Fruit fly (Drosophila melanogaster) whole organism, embryonic: ENCODE measurements around the gene blot.

Experiments
- Aef1 ChIP-seq: fragments of 200-800 bp; sonication (Bioruptor generic); IDR thresholded peaks from 3 replicates; pipeline ENCODE4 v1.3.6; 2022; ENCODE audit warnings: missing biosample characterization, missing genetic modification characterization
- Asciz ChIP-seq: fragments of 200-800 bp; sonication (Bioruptor generic); optimal IDR thresholded peaks from 2 replicates; lab custom pipeline; 2017; ENCODE audit warnings: missing biosample characterization, mild to moderate bottlenecking, missing genetic modification characterization, missing genetic modification reagents
- Atf6 ChIP-seq: fragments of 200-800 bp; sonication (Bioruptor generic); IDR thresholded peaks from 2 replicates; pipeline ENCODE4 v1.3.6; 2022; ENCODE audit warnings: missing biosample characterization, missing genetic modification characterization
- CG12744 ChIP-seq: fragments of 200-800 bp; sonication (Bioruptor generic); optimal IDR thresholded peaks from 2 replicates; lab custom pipeline; 2016; ENCODE audit warnings: missing biosample characterization, missing genetic modification characterization
- CG15479 ChIP-seq: fragments of 200-800 bp; sonication (Bioruptor generic); optimal IDR thresholded peaks from 3 replicates; lab custom pipeline; 2019; ENCODE audit warnings: missing biosample characterization, mild to moderate bottlenecking, missing genetic modification characterization, moderate library complexity
- CG2202 ChIP-seq: fragments of 200-800 bp; sonication (Bioruptor generic); optimal IDR thresholded peaks from 2 replicates; lab custom pipeline; 2018; ENCODE audit warnings: missing biosample characterization, mild to moderate bottlenecking, missing genetic modification characterization
- CG2889 ChIP-seq: fragments of 200-800 bp; sonication (Bioruptor generic); IDR thresholded peaks from 3 replicates; pipeline ENCODE4 v1.3.6; 2022; ENCODE audit warnings: missing biosample characterization, missing genetic modification characterization
- CG3065 ChIP-seq: fragments of 200-800 bp; sonication (Bioruptor generic); optimal IDR thresholded peaks from 2 replicates; lab custom pipeline; 2016; ENCODE audit warnings: missing biosample characterization, missing genetic modification characterization
- CG32532 ChIP-seq: fragments of 200-800 bp; sonication (Bioruptor generic); IDR thresholded peaks from 2 replicates; pipeline ENCODE4 v1.3.6; 2022; ENCODE audit warnings: missing biosample characterization, missing genetic modification characterization
- CG6683 ChIP-seq: fragments of 200-800 bp; sonication (Bioruptor generic); optimal IDR thresholded peaks from 2 replicates; lab custom pipeline; 2017; ENCODE audit warnings: missing biosample characterization, mild to moderate bottlenecking, missing genetic modification characterization, missing genetic modification reagents
- CG6765 ChIP-seq: fragments of 200-800 bp; sonication (Bioruptor generic); optimal IDR thresholded peaks from 3 replicates; lab custom pipeline; 2017; ENCODE audit warnings: missing biosample characterization, mild to moderate bottlenecking, missing genetic modification characterization
- CG7928 ChIP-seq: fragments of 200-800 bp; sonication (Bioruptor generic); optimal IDR thresholded peaks from 2 replicates; lab custom pipeline; 2017; ENCODE audit warnings: missing biosample characterization, mild to moderate bottlenecking, missing genetic modification characterization
- CG8359 ChIP-seq: fragments of 200-800 bp; sonication (Bioruptor generic); optimal IDR thresholded peaks from 2 replicates; lab custom pipeline; 2017; ENCODE audit warnings: missing biosample characterization, mild to moderate bottlenecking, missing genetic modification characterization, borderline replicate concordance
- CG9817 ChIP-seq: fragments of 200-800 bp; sonication (Bioruptor generic); optimal IDR thresholded peaks from 2 replicates; lab custom pipeline; 2018; ENCODE audit warnings: missing biosample characterization, mild to moderate bottlenecking, missing genetic modification characterization, moderate library complexity
- CHES-1-like ChIP-seq: fragments of 200-800 bp; sonication (Bioruptor generic); optimal IDR thresholded peaks from 2 replicates; lab custom pipeline; 2016; ENCODE audit warnings: missing biosample characterization, missing genetic modification characterization
- CTCF ChIP-seq: fragments of 200-800 bp; sonication (Bioruptor generic); optimal IDR thresholded peaks from 2 replicates; lab custom pipeline; 2017; ENCODE audit warnings: missing biosample characterization, mild to moderate bottlenecking, missing genetic modification characterization, moderate library complexity
- CrebB ChIP-seq: fragments of 200-800 bp; sonication (Bioruptor generic); optimal IDR thresholded peaks from 3 replicates; lab custom pipeline; 2018; ENCODE audit warnings: missing biosample characterization, mild to moderate bottlenecking, missing genetic modification characterization
- D19A ChIP-seq: fragments of 200-800 bp; optimal IDR thresholded peaks from 3 replicates; lab custom pipeline; 2019; ENCODE audit warnings: missing biosample characterization, mild to moderate bottlenecking, missing genetic modification characterization, moderate library complexity
- Drgx ChIP-seq: fragments of 200-800 bp; sonication (Bioruptor generic); IDR thresholded peaks from 2 replicates; pipeline ENCODE4 v1.3.6; 2022; ENCODE audit warnings: missing biosample characterization, missing genetic modification characterization
- GATAe ChIP-seq: fragments of 200-800 bp; sonication (Bioruptor generic); conservative IDR thresholded peaks from 2 replicates; pipeline ENCODE4 v1.3.6; 2022; ENCODE audit warnings: missing biosample characterization, missing genetic modification characterization
- Gug ChIP-seq: fragments of 200-800 bp; sonication (Bioruptor generic); IDR thresholded peaks from 4 replicates; pipeline ENCODE4 v1.3.6; 2022; ENCODE audit warnings: missing biosample characterization, missing genetic modification characterization
- HLHmδ ChIP-seq: fragments of 200-800 bp; sonication (Bioruptor generic); optimal IDR thresholded peaks from 2 replicates; lab custom pipeline; 2018; ENCODE audit warnings: missing biosample characterization, mild to moderate bottlenecking, missing genetic modification characterization, moderate library complexity
- MTF-1 ChIP-seq: fragments of 200-800 bp; sonication (Bioruptor generic); optimal IDR thresholded peaks from 2 replicates; lab custom pipeline; 2018; ENCODE audit warnings: missing biosample characterization, mild to moderate bottlenecking, missing genetic modification characterization, borderline replicate concordance
- Mes4 ChIP-seq: fragments of 200-800 bp; sonication (Bioruptor generic); optimal IDR thresholded peaks from 2 replicates; lab custom pipeline; 2016; ENCODE audit warnings: missing biosample characterization, missing genetic modification characterization
- NC2β ChIP-seq: fragments of 200-800 bp; sonication (Bioruptor generic); optimal IDR thresholded peaks from 2 replicates; lab custom pipeline; 2016; ENCODE audit warnings: missing biosample characterization, missing genetic modification characterization
- Nf-YB ChIP-seq: fragments of 200-800 bp; sonication (Bioruptor generic); optimal IDR thresholded peaks from 3 replicates; lab custom pipeline; 2019; ENCODE audit warnings: missing biosample characterization, mild to moderate bottlenecking, missing genetic modification characterization, moderate library complexity
- NfI ChIP-seq: fragments of 200-800 bp; sonication (Bioruptor generic); optimal IDR thresholded peaks from 3 replicates; lab custom pipeline; 2018; ENCODE audit warnings: missing biosample characterization, mild to moderate bottlenecking, missing genetic modification characterization, moderate library complexity
- Optix ChIP-seq: fragments of 200-800 bp; sonication (Bioruptor generic); IDR thresholded peaks from 3 replicates; pipeline ENCODE4 v1.3.6; 2022; ENCODE audit warnings: missing biosample characterization, missing genetic modification characterization
- Ravus ChIP-seq: fragments of 200-800 bp; sonication (Bioruptor generic); IDR thresholded peaks from 2 replicates; pipeline ENCODE4 v1.3.6; 2022; ENCODE audit warnings: missing biosample characterization, missing genetic modification characterization
- Sry-β ChIP-seq: fragments of 200-800 bp; sonication (Bioruptor generic); optimal IDR thresholded peaks from 2 replicates; lab custom pipeline; 2018; ENCODE audit warnings: missing biosample characterization, mild to moderate bottlenecking, missing genetic modification characterization, moderate library complexity
- Usf ChIP-seq: fragments of 200-800 bp; sonication (Bioruptor generic); optimal IDR thresholded peaks from 2 replicates; lab custom pipeline; 2017; ENCODE audit warnings: missing genotype, missing biosample characterization, missing genetic modification characterization
- abd-A ChIP-seq: fragments of 200-800 bp; sonication (Bioruptor generic); optimal IDR thresholded peaks from 3 replicates; lab custom pipeline; 2019; ENCODE audit warnings: missing biosample characterization, mild to moderate bottlenecking, missing genetic modification characterization, moderate library complexity
- aop ChIP-seq: fragments of 200-800 bp; sonication (Bioruptor generic); IDR thresholded peaks from 2 replicates; pipeline ENCODE4 v1.3.6; 2022; ENCODE audit warnings: missing biosample characterization, missing genetic modification characterization
- ara ChIP-seq: fragments of 200-800 bp; sonication (Bioruptor generic); IDR thresholded peaks from 2 replicates; pipeline ENCODE4 v1.3.6; 2022; ENCODE audit warnings: missing biosample characterization, missing genetic modification characterization
- ash1 ChIP-seq: fragments of 200-800 bp; sonication (Bioruptor generic); optimal IDR thresholded peaks from 2 replicates; lab custom pipeline; 2018; ENCODE audit warnings: missing biosample characterization, mild to moderate bottlenecking, missing genetic modification characterization
- crc ChIP-seq: fragments of 200-800 bp; sonication (Bioruptor generic); optimal IDR thresholded peaks from 2 replicates; lab custom pipeline; 2016; ENCODE audit warnings: missing biosample characterization, missing genetic modification characterization
- cwo ChIP-seq: fragments of 200-800 bp; sonication (Bioruptor generic); optimal IDR thresholded peaks from 3 replicates; lab custom pipeline; 2017; ENCODE audit warnings: missing biosample characterization, missing genetic modification characterization, mild to moderate bottlenecking, moderate library complexity, missing genetic modification reagents
- danr ChIP-seq: fragments of 200-800 bp; sonication (Bioruptor generic); IDR thresholded peaks from 2 replicates; pipeline ENCODE4 v1.3.6; 2022; ENCODE audit warnings: missing biosample characterization, missing genetic modification characterization
- eve ChIP-seq, 2 experiments: fragments of >200 bp; optimal IDR thresholded peaks; 2 replicates each; lab custom pipeline; 2017; ENCODE audit warnings: missing biosample characterization in 2 of 2, missing genetic modification characterization in 2 of 2
- ftz-f1 ChIP-seq: fragments of 200-800 bp; sonication (Bioruptor generic); optimal IDR thresholded peaks from 2 replicates; lab custom pipeline; 2016; ENCODE audit warnings: missing biosample characterization, missing genetic modification characterization
- kni ChIP-seq: fragments of 200-800 bp; sonication (Bioruptor generic); optimal IDR thresholded peaks from 3 replicates; lab custom pipeline; 2017; ENCODE audit warnings: mild to moderate bottlenecking, missing biosample characterization, missing genetic modification reagents, missing genetic modification characterization
- luna ChIP-seq: fragments of 200-800 bp; sonication (Bioruptor generic); optimal IDR thresholded peaks from 2 replicates; lab custom pipeline; 2016; ENCODE audit warnings: missing biosample characterization, missing genetic modification characterization
- repo ChIP-seq: fragments of 200-800 bp; sonication (Bioruptor generic); optimal IDR thresholded peaks from 2 replicates; lab custom pipeline; 2016; ENCODE audit warnings: missing biosample characterization, missing genetic modification characterization
- run ChIP-seq: fragments of 200-800 bp; sonication (Bioruptor generic); optimal IDR thresholded peaks from 3 replicates; lab custom pipeline; 2018; ENCODE audit warnings: missing biosample characterization, mild to moderate bottlenecking, missing genetic modification characterization
- scrt ChIP-seq: fragments of 200-800 bp; sonication (Bioruptor generic); optimal IDR thresholded peaks from 2 replicates; lab custom pipeline; 2018; ENCODE audit warnings: missing biosample characterization, mild to moderate bottlenecking, missing genetic modification characterization, moderate library complexity
- slp2 ChIP-seq: fragments of 200-800 bp; sonication (Bioruptor generic); optimal IDR thresholded peaks from 2 replicates; lab custom pipeline; 2016; ENCODE audit warnings: missing biosample characterization, missing genetic modification characterization
- sqz ChIP-seq: fragments of 200-800 bp; sonication (Bioruptor generic); optimal IDR thresholded peaks from 3 replicates; lab custom pipeline; 2018; ENCODE audit warnings: missing biosample characterization, mild to moderate bottlenecking, missing genetic modification characterization
- tna ChIP-seq: fragments of 200-800 bp; sonication (Bioruptor generic); IDR thresholded peaks from 2 replicates; pipeline ENCODE4 v1.3.6; 2022; ENCODE audit warnings: missing biosample characterization, missing genetic modification characterization; ENCODE audit not compliant: partially characterized antibody
- unpg ChIP-seq: fragments of 200-800 bp; sonication (Bioruptor generic); optimal IDR thresholded peaks from 3 replicates; lab custom pipeline; 2018; ENCODE audit warnings: missing biosample characterization, mild to moderate bottlenecking, missing genetic modification characterization, moderate library complexity
- usp ChIP-seq: fragments of >200 bp; optimal IDR thresholded peaks from 2 replicates; lab custom pipeline; 2017; ENCODE audit warnings: missing biosample characterization, missing genetic modification characterization
- z ChIP-seq: fragments of 200-800 bp; sonication (Bioruptor generic); IDR thresholded peaks from 3 replicates; pipeline ENCODE4 v1.3.6; 2022; ENCODE audit warnings: missing biosample characterization, missing genetic modification characterization

Gene blot

DNA sequence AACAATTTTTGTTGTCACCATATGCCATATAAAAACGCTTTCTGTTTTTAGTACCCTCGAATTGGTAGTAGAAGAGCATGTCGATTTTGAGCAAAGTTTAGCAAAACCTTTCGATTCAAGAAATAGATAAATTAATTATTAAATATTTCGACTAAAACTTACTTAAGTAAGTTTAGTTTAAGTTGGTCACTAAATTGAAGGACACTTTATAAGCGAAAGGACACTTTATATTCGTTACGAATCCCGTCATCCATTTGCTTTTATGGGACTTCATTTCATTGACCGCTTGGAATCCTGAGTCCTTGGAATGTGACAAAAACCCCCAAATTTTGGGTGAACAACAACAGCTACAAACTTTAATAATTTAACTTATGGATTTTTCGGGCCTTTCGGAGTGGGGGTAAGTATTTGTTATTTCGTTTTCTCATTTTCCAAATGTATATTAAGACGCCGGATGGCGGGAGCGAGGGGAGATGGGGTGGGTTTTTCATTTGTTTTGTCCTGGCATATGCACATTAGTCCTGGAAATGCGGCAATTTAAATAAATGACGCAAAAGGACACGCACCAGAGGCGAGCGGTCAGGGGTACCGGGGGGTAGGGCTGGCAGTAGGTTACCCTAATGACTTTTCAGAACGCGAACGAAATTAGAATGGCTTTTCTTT is 37.7 kb upstream of the blot start (continued):
- TF ChIP-seq CG15479 (GFP tag; lab: Kevin White, UChicago) (no peak), luna (GFP tag; lab: Kevin White, UChicago) (no peak), kni (GFP tag; lab: Kevin White, UChicago) (no peak), tna (GFP tag; lab: Robert Waterston, UW) (no peak), run (tag; lab: Kevin White, UChicago) (no peak), CG7928 (no peak), danr (GFP tag; lab: Robert Waterston, UW) (no peak), z (GFP tag; lab: Robert Waterston, UW) (no peak), scrt (no peak), CrebB (tag; lab: Kevin White, UChicago) (no peak), Usf (GFP tag; lab: Kevin White, UChicago) (no peak), Ravus (GFP tag; lab: Robert Waterston, UW) (no peak), CG2202 (tag; lab: Kevin White, UChicago) (no peak), Aef1 (GFP tag; lab: Robert Waterston, UW) (no peak), Asciz (GFP tag; lab: Kevin White, UChicago) (peak; percentile 25), CG8359 (GFP tag; lab: Kevin White, UChicago) (no peak), repo (GFP tag; lab: Kevin White, UChicago) (no peak), NC2β (no peak), MTF-1 (GFP tag; lab: Kevin White, UChicago) (no peak), CHES-1-like (GFP tag; lab: Kevin White, UChicago) (no peak), sqz (no peak), eve (GFP tag; optimal IDR thresholded peaks at IDR 0.05; lab: Kevin White, UChicago) (peak in 1 of 2 experiments; percentile 48), NfI (GFP tag; lab: Kevin White, UChicago) (no peak), slp2 (GFP tag; lab: Kevin White, UChicago) (no peak), CG2889 (GFP tag; lab: Robert Waterston, UW) (no peak), Nf-YB (GFP tag; lab: Kevin White, UChicago) (no peak), CG12744 (GFP tag; lab: Kevin White, UChicago) (no peak), D19A (peak; percentile 39), Drgx (GFP tag; lab: Robert Waterston, UW) (no peak), Optix (GFP tag; lab: Robert Waterston, UW) (no peak), CG9817 (tag; lab: Kevin White, UChicago) (no peak), aop (GFP tag; lab: Robert Waterston, UW) (no peak), Atf6 (GFP tag; lab: Robert Waterston, UW) (0 out of 2 replicates have a peak, but pooled peaks have one; percentile 27), crc (GFP tag; lab: Kevin White, UChicago) (no peak), CG6765 (GFP tag; lab: Kevin White, UChicago) (no peak), CTCF (no peak), CG32532 (GFP tag; lab: Robert Waterston, UW) (peak; percentile 12; the same call in 1 of the 2 replicates), abd-A (tag; lab: Kevin White, UChicago) (peak; percentile 37), ara (GFP tag; lab: Robert Waterston, UW) (no peak), cwo (GFP tag; lab: Kevin White, UChicago) (no peak), CG6683 (peak; percentile 11), GATAe (GFP tag; lab: Robert Waterston, UW) (no peak), HLHmδ (GFP tag; lab: Kevin White, UChicago) (no peak), usp (GFP tag; lab: Kevin White, UChicago) (no peak), CG3065 (GFP tag; lab: Kevin White, UChicago) (no peak), Mes4 (GFP tag; lab: Kevin White, UChicago) (no peak), ftz-f1 (GFP tag; lab: Kevin White, UChicago) (no peak), Sry-β (no peak), Gug (GFP tag; lab: Robert Waterston, UW) (peak; percentile 35; the same call in 1 of the 4 replicates), ash1 (GFP tag; lab: Kevin White, UChicago) (no peak), unpg (peak; percentile 39)
